Fruit fly (Drosophila melanogaster) whole organism, adult: ENCODE data around the gene Axs.
A peak's percentile ranks its signal among the peaks of the same experiment; 100 is the strongest.

Experiments
- CG1620 ChIP-seq: fragments of 200-800 bp; sonication (Bioruptor generic); optimal IDR thresholded peaks from 2 replicates; lab custom pipeline; 2016; ENCODE audit warnings: missing biosample characterization, missing genetic modification characterization
- CG7045 ChIP-seq: fragments of 200-800 bp; sonication (Bioruptor generic); optimal IDR thresholded peaks from 2 replicates; lab custom pipeline; 2017; ENCODE audit warnings: missing biosample characterization, mild to moderate bottlenecking, missing genetic modification characterization
- Clk ChIP-seq: fragments of 200-800 bp; sonication (Bioruptor generic); optimal IDR thresholded peaks from 2 replicates; lab custom pipeline; 2017; ENCODE audit warnings: missing biosample characterization, missing genetic modification characterization
- ovo ChIP-seq: fragments of 200-800 bp; sonication (Bioruptor generic); optimal IDR thresholded peaks from 2 replicates; lab custom pipeline; 2016; ENCODE audit warnings: missing biosample characterization, missing genetic modification characterization
- toe ChIP-seq: fragments of 200-800 bp; sonication (Bioruptor generic); optimal IDR thresholded peaks from 2 replicates; lab custom pipeline; 2016; ENCODE audit warnings: missing biosample characterization, missing genetic modification characterization

dm6 chrX:16637594-16638485, 45.9 kb downstream of the Axs start, which contains the start of gene RpS19a:
- TF ChIP-seq CG1620 (GFP tag; lab: Kevin White, UChicago) (peak; percentile 90), CG7045 (peak; percentile 58), Clk (peak; percentile 9), toe (peak; percentile 54), ovo (GFP tag; lab: Kevin White, UChicago) (peak; percentile 88)
